Worm (Caenorhabditis elegans) whole organism, L3 larva: ENCODE measurements around the gene srx-43.

Source experiments
- R02D3.7 ChIP-seq: fragments of 150-350 bp; optimal IDR thresholded peaks from 2 replicates; lab custom pipeline; 2014; ENCODE audit warnings: missing biosample characterization, missing genetic modification characterization
- aly-2 ChIP-seq: fragments of 150-350 bp; optimal IDR thresholded peaks from 2 replicates; lab custom pipeline; 2014; ENCODE audit warnings: missing biosample characterization, missing genetic modification characterization
- ama-1 ChIP-seq: fragments of 150-350 bp; optimal IDR thresholded peaks from 2 replicates; lab custom pipeline; 2018
- ceh-16 ChIP-seq: sonication (generic microtip); optimal IDR thresholded peaks from 2 replicates; lab custom pipeline; 2017; ENCODE audit warnings: missing biosample characterization, missing genetic modification characterization
- ceh-28 ChIP-seq: fragments of 150-350 bp; optimal IDR thresholded peaks from 2 replicates; lab custom pipeline; 2014; ENCODE audit warnings: missing biosample characterization, missing genetic modification reagents, missing genetic modification characterization
- ceh-9 ChIP-seq: sonication (generic microtip); optimal IDR thresholded peaks from 2 replicates; lab custom pipeline; 2018; ENCODE audit warnings: missing biosample characterization, missing genetic modification characterization
- egl-27 ChIP-seq: sonication (generic microtip); optimal IDR thresholded peaks from 4 replicates; lab custom pipeline; 2017; ENCODE audit warnings: missing biosample characterization, missing genetic modification reagents, missing genetic modification characterization
- egl-5 ChIP-seq: fragments of 150-350 bp; optimal IDR thresholded peaks from 2 replicates; lab custom pipeline; 2017; ENCODE audit warnings: missing biosample characterization, missing genetic modification reagents, missing genetic modification characterization, inconsistent platforms
- elt-2 ChIP-seq: sonication (generic microtip); optimal IDR thresholded peaks from 2 replicates; lab custom pipeline; 2016; ENCODE audit warnings: missing genetic modification reagents, mild to moderate bottlenecking, missing genetic modification characterization, missing compliant biosample characterization
- elt-3 ChIP-seq, 3 experiments: fragments of 150-350 bp in 1 of 3; sonication (generic microtip) in 2 of 3; optimal IDR thresholded peaks; 2 replicates in 2 of 3; 4 replicates in 1 of 3; lab custom pipeline; 2014 to 2017; ENCODE audit warnings: missing biosample characterization in 3 of 3, missing genetic modification characterization in 3 of 3
- fkh-10 ChIP-seq: sonication (generic microtip); optimal IDR thresholded peaks from 2 replicates; lab custom pipeline; 2017; ENCODE audit warnings: missing biosample characterization, missing genetic modification reagents, missing genetic modification characterization
- fkh-2 ChIP-seq: fragments of 150-350 bp; optimal IDR thresholded peaks from 2 replicates; lab custom pipeline; 2014; ENCODE audit warnings: missing biosample characterization, missing genetic modification reagents, missing genetic modification characterization
- fos-1 ChIP-seq: fragments of 150-350 bp; optimal IDR thresholded peaks from 2 replicates; lab custom pipeline; 2014; ENCODE audit warnings: missing biosample characterization, missing genetic modification characterization
- hmg-11 ChIP-seq: sonication (generic microtip); optimal IDR thresholded peaks from 2 replicates; lab custom pipeline; 2016; ENCODE audit warnings: missing genetic modification characterization, missing compliant biosample characterization
- lin-15B ChIP-seq: fragments of 150-350 bp; optimal IDR thresholded peaks from 2 replicates; lab custom pipeline; 2014; ENCODE audit warnings: missing biosample characterization, missing genetic modification characterization
- lin-39 ChIP-seq: fragments of 150-350 bp; optimal IDR thresholded peaks from 2 replicates; lab custom pipeline; 2018; ENCODE audit warnings: missing biosample characterization, missing genetic modification reagents, missing genetic modification characterization
- mdl-1 ChIP-seq: fragments of 150-350 bp; optimal IDR thresholded peaks from 2 replicates; lab custom pipeline; 2014; ENCODE audit warnings: missing biosample characterization, missing genetic modification characterization
- mml-1 ChIP-seq: fragments of 150-350 bp; sonication (generic microtip); optimal IDR thresholded peaks from 3 replicates; lab custom pipeline; 2014; ENCODE audit warnings: missing biosample characterization, missing genetic modification characterization
- nfya-1 ChIP-seq: sonication (generic microtip); optimal IDR thresholded peaks from 2 replicates; lab custom pipeline; 2017; ENCODE audit warnings: missing genetic modification characterization, mild to moderate bottlenecking, missing compliant biosample characterization, antibody characterized with exemption, moderate library complexity; ENCODE audit not compliant: insufficient read depth
- nhr-11 ChIP-seq: fragments of 150-350 bp; optimal IDR thresholded peaks from 2 replicates; lab custom pipeline; 2014; ENCODE audit warnings: missing biosample characterization, missing genetic modification characterization
- nhr-12 ChIP-seq: fragments of 150-350 bp; optimal IDR thresholded peaks from 2 replicates; lab custom pipeline; 2014; ENCODE audit warnings: missing biosample characterization, missing genetic modification characterization
- nhr-23 ChIP-seq: fragments of 150-350 bp; optimal IDR thresholded peaks from 2 replicates; lab custom pipeline; 2014; ENCODE audit warnings: missing biosample characterization, missing genetic modification reagents, missing genetic modification characterization
- nhr-25 ChIP-seq: sonication (generic microtip); optimal IDR thresholded peaks from 2 replicates; lab custom pipeline; 2017; ENCODE audit warnings: missing biosample characterization, missing genetic modification characterization
- nhr-28 ChIP-seq: fragments of 150-350 bp; optimal IDR thresholded peaks from 2 replicates; lab custom pipeline; 2014; ENCODE audit warnings: missing biosample characterization, missing genetic modification characterization
- nhr-43 ChIP-seq: sonication (generic microtip); optimal IDR thresholded peaks from 2 replicates; lab custom pipeline; 2016; ENCODE audit warnings: mild to moderate bottlenecking, missing genetic modification characterization, missing compliant biosample characterization; ENCODE audit not compliant: poor library complexity, severe bottlenecking
- nhr-67 ChIP-seq: fragments of 150-350 bp; optimal IDR thresholded peaks from 2 replicates; lab custom pipeline; 2014; ENCODE audit warnings: missing biosample characterization, missing genetic modification characterization
- nhr-76 ChIP-seq: fragments of 150-350 bp; sonication (generic microtip); optimal IDR thresholded peaks from 5 replicates; lab custom pipeline; 2014; ENCODE audit warnings: missing biosample characterization, missing genetic modification characterization
- pha-4 ChIP-seq: fragments of 150-350 bp; optimal IDR thresholded peaks from 2 replicates; lab custom pipeline; 2014; ENCODE audit warnings: missing biosample characterization, missing genetic modification reagents, missing genetic modification characterization
- sea-2 ChIP-seq: fragments of 150-350 bp; sonication (generic microtip); optimal IDR thresholded peaks from 4 replicates; lab custom pipeline; 2014; ENCODE audit warnings: missing biosample characterization, missing genetic modification reagents, missing genetic modification characterization
- skn-1 ChIP-seq: fragments of 150-350 bp; optimal IDR thresholded peaks from 2 replicates; lab custom pipeline; 2014; ENCODE audit warnings: missing biosample characterization, missing genetic modification characterization
- snpc-4 ChIP-seq: fragments of 150-350 bp; optimal IDR thresholded peaks from 2 replicates; lab custom pipeline; 2014; ENCODE audit warnings: missing biosample characterization, missing genetic modification characterization
- tbx-2 ChIP-seq: sonication (generic microtip); optimal IDR thresholded peaks from 2 replicates; lab custom pipeline; 2016; ENCODE audit warnings: mild to moderate bottlenecking, missing genetic modification characterization, missing compliant biosample characterization
- unc-39 ChIP-seq: sonication (generic microtip); optimal IDR thresholded peaks from 4 replicates; lab custom pipeline; 2017; ENCODE audit warnings: missing biosample characterization, missing genetic modification characterization
- zag-1 ChIP-seq: fragments of 150-350 bp; optimal IDR thresholded peaks from 2 replicates; lab custom pipeline; 2014; ENCODE audit warnings: missing biosample characterization, missing genetic modification characterization
- ztf-11 ChIP-seq: fragments of 150-350 bp; optimal IDR thresholded peaks from 2 replicates; lab custom pipeline; 2014; ENCODE audit warnings: missing biosample characterization, missing genetic modification characterization
- ztf-4 ChIP-seq: fragments of 150-350 bp; optimal IDR thresholded peaks from 2 replicates; lab custom pipeline; 2014; ENCODE audit warnings: missing biosample characterization, missing genetic modification characterization

Gene srx-43

DNA sequence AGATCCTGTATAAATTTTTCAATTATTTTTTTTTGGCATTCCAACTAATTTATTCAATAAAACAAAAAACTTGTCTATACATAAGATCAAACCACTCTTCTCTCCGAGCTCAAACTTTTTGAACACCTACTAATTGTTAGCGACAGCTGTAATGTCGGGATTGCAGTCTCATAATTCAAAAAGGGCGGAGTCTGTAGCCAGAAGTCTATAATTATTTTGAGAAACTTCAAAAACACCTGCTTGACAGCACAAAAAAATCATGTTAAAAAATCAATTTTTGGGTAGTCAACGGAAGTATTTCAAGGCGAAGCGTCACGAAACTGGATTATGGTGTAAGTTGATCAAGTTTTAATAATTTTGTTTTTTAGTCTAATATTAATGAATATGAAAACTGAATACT, 2.3 kb downstream of the srx-43 start, which contains the start of gene srx-44:
Gene srx-44, plus strand, starts transcription at position 301 of the 400 bp plus-strand sequence.
- TF ChIP-seq nhr-28 (tag; lab: Kevin White, UChicago) (no peak), snpc-4 (tag; lab: Kevin White, UChicago) (no peak), pha-4 (tag; lab: Kevin White, UChicago) (no peak), lin-15B (tag; lab: Kevin White, UChicago) (no peak), ama-1 (lab: Kevin White, UChicago) (no peak), nhr-25 (tag; lab: Kevin White, UChicago) (no peak), ztf-11 (tag; lab: Kevin White, UChicago) (no peak), egl-27 (tag; lab: Kevin White, UChicago) (no peak), egl-5 (tag; lab: Kevin White, UChicago) (no peak), fos-1 (tag; lab: Kevin White, UChicago) (no peak), ztf-4 (tag; lab: Kevin White, UChicago) (no peak), elt-2 (tag; lab: Kevin White, UChicago) (no peak), ceh-16 (tag; lab: Kevin White, UChicago) (no peak), unc-39 (tag; lab: Kevin White, UChicago) (no peak), fkh-2 (tag; lab: Kevin White, UChicago) (no peak), nhr-11 (no peak), ceh-9 (no peak), nhr-76 (tag; lab: Kevin White, UChicago) (no peak), mml-1 (no peak), skn-1 (tag; lab: Kevin White, UChicago) (no peak)

DNA sequence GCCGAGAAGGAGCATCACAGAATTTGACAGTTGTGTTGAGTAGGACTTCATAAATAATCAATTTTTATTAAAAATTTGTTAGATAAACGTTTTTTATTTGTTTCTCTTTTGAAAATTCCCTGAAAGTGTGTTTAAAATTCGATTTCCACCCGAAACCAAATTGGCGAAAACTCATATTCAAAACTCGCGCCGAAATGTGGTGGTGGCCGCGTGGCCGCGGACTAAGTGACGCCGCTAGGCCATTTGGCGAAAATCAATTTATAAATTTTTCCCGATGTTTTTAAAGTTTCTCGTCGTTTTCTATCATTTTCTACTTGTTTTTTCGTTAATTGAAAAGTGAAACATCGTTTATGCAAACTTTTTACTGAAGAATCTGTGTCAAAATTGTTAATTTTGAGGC, 4.8 kb downstream of the srx-43 start:
- TF ChIP-seq R02D3.7 (no peak), nhr-43 (tag; lab: Kevin White, UChicago) (peak; percentile 57), hmg-11 (tag; lab: Kevin White, UChicago) (no peak), nhr-23 (tag; lab: Kevin White, UChicago) (peak; percentile 6), lin-39 (tag; lab: Kevin White, UChicago) (peak; percentile 0)

- no peak for TF ChIP-seq fkh-2 (tag; lab: Kevin White, UChicago)
- TF ChIP-seq aly-2 (tag; lab: Kevin White, UChicago) = no peak
- TF ChIP-seq egl-27 (tag; lab: Kevin White, UChicago) = no peak
- no peak for TF ChIP-seq elt-3 (tag; optimal IDR thresholded peaks at IDR 0.05; lab: Kevin White, UChicago)
Observed at ce11 chrV:16023051-16023450, 5.3 kb downstream of the srx-43 start, which contains the start of gene cwc-15. cwc-15 (plus strand) TSS chrV:16023351.

DNA sequence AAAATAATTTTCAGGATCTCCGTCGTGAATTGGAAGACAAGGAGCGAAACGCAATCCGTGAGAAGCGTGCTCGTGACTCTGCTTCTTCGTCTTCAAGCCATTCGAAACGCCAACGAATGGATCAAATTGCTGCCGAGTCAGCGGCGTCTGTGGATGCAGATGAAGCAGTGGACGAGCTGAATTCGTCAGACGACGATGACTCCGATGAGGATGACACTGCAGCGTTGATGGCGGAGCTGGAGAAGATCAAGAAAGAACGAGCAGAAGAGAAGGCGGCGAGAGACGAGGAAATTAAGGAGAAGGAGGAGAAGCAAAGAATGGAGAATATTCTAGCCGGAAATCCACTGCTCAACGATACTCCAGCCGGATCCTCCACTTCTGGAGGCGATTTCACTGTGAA, 5.8 kb downstream of the srx-43 start:
- TF ChIP-seq nhr-67 (tag; lab: Kevin White, UChicago) (no peak), nfya-1 (tag; lab: Kevin White, UChicago) (no peak), mdl-1 (tag; lab: Kevin White, UChicago) (no peak), nhr-76 (tag; lab: Kevin White, UChicago) (no peak)

DNA sequence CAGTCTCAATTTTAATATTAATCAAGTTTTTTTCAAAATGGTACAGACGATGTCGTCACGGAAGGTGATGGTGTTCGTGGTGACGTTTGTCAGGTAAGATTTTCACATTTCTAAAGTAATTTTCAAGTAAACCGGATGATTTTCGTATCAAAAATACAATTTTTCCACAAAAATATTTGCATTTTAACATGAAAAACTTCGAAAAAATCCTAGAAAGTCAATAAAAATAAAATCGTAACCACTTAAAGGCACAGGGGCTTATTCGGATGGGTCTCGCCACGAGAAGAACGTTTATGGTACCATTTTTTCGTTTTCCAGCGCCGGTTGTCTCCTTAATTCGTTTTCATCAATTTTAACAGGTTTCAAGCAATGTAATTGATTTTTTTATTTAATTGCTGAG, 6.5 kb downstream of the srx-43 start, which contains the start of gene T10C6.6:
Gene T10C6.6, plus strand, starts transcription at position 27 of the 400 bp plus-strand sequence.
- no peak for TF ChIP-seq fos-1 (tag; lab: Kevin White, UChicago)
- TF ChIP-seq nhr-12 = no peak
- TF ChIP-seq, all 47 proteins: peak for 0

DNA sequence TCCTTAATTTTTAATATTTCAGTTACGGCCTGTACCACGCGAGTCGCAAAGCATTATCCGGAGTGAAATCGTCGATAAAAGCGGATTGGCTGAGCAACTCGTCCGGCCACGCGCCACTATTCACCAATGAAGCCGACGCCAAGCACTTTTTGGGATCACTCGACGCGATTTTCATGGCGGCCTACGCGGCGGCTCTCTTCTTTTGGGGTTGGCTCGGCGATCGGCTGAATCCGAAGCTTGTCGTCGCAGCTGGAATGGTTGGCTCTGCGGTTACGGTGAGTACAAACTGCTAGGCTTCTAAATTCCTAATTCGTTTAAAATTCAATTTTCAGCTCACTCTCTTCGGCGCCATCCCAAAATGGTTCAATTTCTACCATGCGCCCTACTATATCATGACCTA, 7.1 kb downstream of the srx-43 start:
- TF ChIP-seq tbx-2 (tag; lab: Kevin White, UChicago) = no peak
- TF ChIP-seq ceh-28 (tag; lab: Kevin White, UChicago) = no peak
- no peak for TF ChIP-seq ceh-16 (tag; lab: Kevin White, UChicago)
- TF ChIP-seq R02D3.7 = no peak
- TF ChIP-seq fkh-10 = no peak
- TF ChIP-seq zag-1 = no peak
- no peak for TF ChIP-seq nhr-76 (tag; lab: Kevin White, UChicago)
- TF ChIP-seq lin-39 (tag; lab: Kevin White, UChicago) = no peak
- no peak for TF ChIP-seq pha-4 (tag; lab: Kevin White, UChicago)
- TF ChIP-seq elt-3 (tag; optimal IDR thresholded peaks at IDR 0.05; lab: Kevin White, UChicago) = no peak
- TF ChIP-seq aly-2 (tag; lab: Kevin White, UChicago) = no peak
- TF ChIP-seq fos-1 (tag; lab: Kevin White, UChicago) = no peak
- TF ChIP-seq mdl-1 (tag; lab: Kevin White, UChicago) = no peak
- no peak for TF ChIP-seq nhr-43 (tag; lab: Kevin White, UChicago)
- no peak for TF ChIP-seq sea-2 (GFP tag; lab: Kevin White, UChicago)
- TF ChIP-seq hmg-11 (tag; lab: Kevin White, UChicago) = no peak
- TF ChIP-seq skn-1 (tag; lab: Kevin White, UChicago) = no peak
- no peak for TF ChIP-seq ama-1 (lab: Kevin White, UChicago)
- TF ChIP-seq nhr-28 (tag; lab: Kevin White, UChicago) = no peak
